Fruit fly (Drosophila melanogaster) whole organism, wandering third instar larva: ENCODE data around the gene CG12713.

ENCODE experiments used
- Abd-B ChIP-seq: fragments of >200 bp; optimal IDR thresholded peaks from 2 replicates; lab custom pipeline; 2017; ENCODE audit warnings: missing biosample characterization, missing genetic modification characterization
- CG32264 ChIP-seq: fragments of 200-800 bp; sonication (Bioruptor generic); optimal IDR thresholded peaks from 2 replicates; lab custom pipeline; 2016; ENCODE audit warnings: missing biosample characterization, missing genetic modification characterization
- CG9705 ChIP-seq: fragments of 200-800 bp; sonication (Bioruptor generic); optimal IDR thresholded peaks from 2 replicates; lab custom pipeline; 2018; ENCODE audit warnings: missing biosample characterization, mild to moderate bottlenecking, missing genetic modification characterization
- CrebA ChIP-seq: fragments of 200-800 bp; sonication (Bioruptor generic); optimal IDR thresholded peaks from 2 replicates; lab custom pipeline; 2016; ENCODE audit warnings: missing biosample characterization, mild to moderate bottlenecking, missing genetic modification characterization, borderline replicate concordance
- Dfd ChIP-seq: fragments of >200 bp; optimal IDR thresholded peaks from 2 replicates; lab custom pipeline; 2017; ENCODE audit warnings: missing biosample characterization, missing genetic modification characterization
- Dif ChIP-seq: fragments of 200-275, 200-300 bp; sonication (Bioruptor generic); optimal IDR thresholded peaks from 2 replicates; lab custom pipeline; 2018; ENCODE audit warnings: missing biosample characterization, missing genetic modification characterization; ENCODE audit not compliant: partially characterized antibody
- GATAd ChIP-seq: sonication (Bioruptor generic); optimal IDR thresholded peaks from 2 replicates; lab custom pipeline; 2016; ENCODE audit warnings: missing biosample characterization, missing genetic modification characterization
- HLH106 ChIP-seq: fragments of 200-800 bp; optimal IDR thresholded peaks from 3 replicates; lab custom pipeline; 2019; ENCODE audit warnings: missing biosample characterization, mild to moderate bottlenecking, missing genetic modification characterization, moderate library complexity
- Hnf4 ChIP-seq: fragments of 200-800 bp; sonication (Bioruptor generic); optimal IDR thresholded peaks from 2 replicates; lab custom pipeline; 2016; ENCODE audit warnings: missing biosample characterization, mild to moderate bottlenecking, missing genetic modification characterization
- Hr78 ChIP-seq: fragments of >200 bp; optimal IDR thresholded peaks from 2 replicates; lab custom pipeline; 2017; ENCODE audit warnings: missing biosample characterization, missing genetic modification characterization
- Hr83 ChIP-seq: fragments of 200-300 bp; sonication (Bioruptor generic); optimal IDR thresholded peaks from 2 replicates; lab custom pipeline; 2016; ENCODE audit warnings: missing biosample characterization, mild to moderate bottlenecking, missing genetic modification characterization, moderate library complexity; ENCODE audit not compliant: poor library complexity, severe bottlenecking
- Jra ChIP-seq: sonication (Bioruptor generic); optimal IDR thresholded peaks from 2 replicates; lab custom pipeline; 2016; ENCODE audit warnings: missing biosample characterization, missing genetic modification characterization
- Myc ChIP-seq: fragments of >200 bp; optimal IDR thresholded peaks from 2 replicates; lab custom pipeline; 2017
- N ChIP-seq: fragments of >200 bp; optimal IDR thresholded peaks from 2 replicates; lab custom pipeline; 2018; ENCODE audit warnings: missing biosample characterization, missing external identifiers, missing genetic modification characterization
- OdsH ChIP-seq: fragments of 200-800 bp; sonication (Bioruptor generic); optimal IDR thresholded peaks from 2 replicates; lab custom pipeline; 2016; ENCODE audit warnings: missing biosample characterization, mild to moderate bottlenecking, missing genetic modification characterization
- Rel ChIP-seq, 2 experiments: fragments of 200-800 bp; sonication (Bioruptor generic) in 1 of 2; optimal IDR thresholded peaks; 2 replicates in 1 of 2; 3 replicates in 1 of 2; lab custom pipeline; 2016 to 2019; ENCODE audit warnings: mild to moderate bottlenecking in 2 of 2, missing biosample characterization in 2 of 2, missing genetic modification characterization in 2 of 2, moderate library complexity in 1 of 2
- Sp1 ChIP-seq: fragments of 200-800 bp; sonication (Bioruptor generic); optimal IDR thresholded peaks from 3 replicates; lab custom pipeline; 2019; ENCODE audit warnings: missing biosample characterization, mild to moderate bottlenecking, missing genetic modification characterization, moderate library complexity
- Vsx2 ChIP-seq: fragments of 200-300, 225-300 bp; sonication (Bioruptor generic); optimal IDR thresholded peaks from 2 replicates; lab custom pipeline; 2018; ENCODE audit warnings: missing biosample characterization, missing genetic modification characterization; ENCODE audit not compliant: partially characterized antibody
- br ChIP-seq: fragments of 200-800 bp; sonication (Bioruptor generic); optimal IDR thresholded peaks from 2 replicates; lab custom pipeline; 2016; ENCODE audit warnings: missing biosample characterization, missing genetic modification characterization
- brk ChIP-seq: fragments of 200-800 bp; sonication (Bioruptor generic); optimal IDR thresholded peaks from 2 replicates; lab custom pipeline; 2016; ENCODE audit warnings: missing biosample characterization, mild to moderate bottlenecking, missing genetic modification characterization
- dl ChIP-seq, 2 experiments: fragments of 175-275, 200-275 bp in 1 of 2; fragments of 200-275 bp in 1 of 2; sonication (Bioruptor generic); optimal IDR thresholded peaks; lab custom pipeline; 2018; ENCODE audit warnings: mild to moderate bottlenecking in 2 of 2, missing biosample characterization in 2 of 2, missing genetic modification characterization in 2 of 2, moderate library complexity in 2 of 2; ENCODE audit not compliant: partially characterized antibody in 2 of 2, insufficient read depth in 1 of 2
- dmrt93B ChIP-seq: fragments of 200-800 bp; sonication (Bioruptor generic); optimal IDR thresholded peaks from 2 replicates; lab custom pipeline; 2018; ENCODE audit warnings: missing biosample characterization, mild to moderate bottlenecking, missing genetic modification characterization
- ey ChIP-seq: fragments of 200-800 bp; sonication (Bioruptor generic); optimal IDR thresholded peaks from 2 replicates; lab custom pipeline; 2016; ENCODE audit warnings: missing biosample characterization, missing genetic modification characterization
- fru ChIP-seq: fragments of 200-800 bp; sonication (Bioruptor generic); optimal IDR thresholded peaks from 3 replicates; lab custom pipeline; 2016; ENCODE audit warnings: missing biosample characterization, mild to moderate bottlenecking, missing genetic modification characterization
- h ChIP-seq: fragments of 200-800 bp; sonication (Bioruptor generic); optimal IDR thresholded peaks from 3 replicates; lab custom pipeline; 2016; ENCODE audit warnings: missing biosample characterization, mild to moderate bottlenecking, missing genetic modification characterization
- jim ChIP-seq: fragments of 175-275, 200-325 bp; sonication (Bioruptor generic); optimal IDR thresholded peaks from 2 replicates; lab custom pipeline; 2016; ENCODE audit warnings: missing biosample characterization, mild to moderate bottlenecking, missing genetic modification characterization
- lola ChIP-seq: fragments of >200 bp; optimal IDR thresholded peaks from 2 replicates; lab custom pipeline; 2017; ENCODE audit warnings: missing biosample characterization, missing genetic modification characterization
- pan ChIP-seq: fragments of >200 bp; optimal IDR thresholded peaks from 2 replicates; lab custom pipeline; 2017
- psq ChIP-seq: fragments of 200-800 bp; sonication (Bioruptor generic); optimal IDR thresholded peaks from 3 replicates; lab custom pipeline; 2017; ENCODE audit warnings: missing biosample characterization, mild to moderate bottlenecking, missing genetic modification characterization, moderate library complexity
- rgr ChIP-seq: fragments of 200-800 bp; sonication (Bioruptor generic); optimal IDR thresholded peaks from 3 replicates; lab custom pipeline; 2016; ENCODE audit warnings: missing biosample characterization, mild to moderate bottlenecking, missing genetic modification characterization
- sage ChIP-seq: fragments of 200-800 bp; sonication (Bioruptor generic); optimal IDR thresholded peaks from 2 replicates; lab custom pipeline; 2016; ENCODE audit warnings: missing biosample characterization, mild to moderate bottlenecking, missing genetic modification characterization
- sv ChIP-seq: fragments of 200-800 bp; sonication (Bioruptor generic); optimal IDR thresholded peaks from 3 replicates; lab custom pipeline; 2016; ENCODE audit warnings: missing biosample characterization, missing genetic modification characterization
- tai ChIP-seq: sonication (Bioruptor generic); optimal IDR thresholded peaks from 2 replicates; lab custom pipeline; 2016; ENCODE audit warnings: missing biosample characterization, missing genetic modification characterization
- usp ChIP-seq: fragments of >200 bp; optimal IDR thresholded peaks from 2 replicates; lab custom pipeline; 2017; ENCODE audit warnings: missing biosample characterization, missing genetic modification characterization
- woc ChIP-seq: sonication (Bioruptor generic); optimal IDR thresholded peaks from 2 replicates; lab custom pipeline; 2016; ENCODE audit warnings: missing biosample characterization, mild to moderate bottlenecking, missing genetic modification characterization

The CG12713 gene

DNA sequence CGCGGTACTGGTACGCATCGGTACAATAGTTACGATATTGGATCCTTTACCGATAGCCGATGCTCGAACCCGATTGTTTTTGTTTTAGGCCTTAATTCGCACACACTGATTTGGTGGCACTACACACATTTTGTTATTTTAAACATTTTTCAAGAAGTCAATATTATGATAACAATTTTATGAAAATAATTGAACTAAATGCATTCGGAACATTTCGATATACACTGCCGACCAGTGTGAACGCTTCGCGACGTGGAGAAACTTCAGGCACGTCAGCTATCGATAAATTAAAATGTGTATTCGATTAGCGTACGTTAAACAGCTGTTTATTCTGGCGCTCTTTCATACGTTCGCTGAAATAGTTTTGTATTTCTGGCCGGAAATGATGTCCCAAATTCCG lies at the start of gene CG12713:
Gene CG12713 (plus strand): TSS at position 319 of the 400 bp plus-strand sequence.
- TF ChIP-seq CG32264 (GFP tag; lab: Kevin White, UChicago) (no peak), h (GFP tag; lab: Kevin White, UChicago) (peak; percentile 19), Vsx2 (GFP tag; lab: Kevin White, UChicago) (no peak), jim (GFP tag; lab: Kevin White, UChicago) (no peak), pan (lab: Kevin White, UChicago) (no peak), CG9705 (no peak), fru (GFP tag; lab: Kevin White, UChicago) (no peak), woc (GFP tag; lab: Kevin White, UChicago) (peak; percentile 44), lola (GFP tag; lab: Kevin White, UChicago) (no peak), Jra (GFP tag; lab: Kevin White, UChicago) (no peak), rgr (GFP tag; lab: Kevin White, UChicago) (no peak), tai (GFP tag; lab: Kevin White, UChicago) (peak; percentile 21), Hnf4 (GFP tag; lab: Kevin White, UChicago) (peak; percentile 26), Myc (lab: Kevin White, UChicago) (peak; percentile 91), Hr83 (no peak), Dif (GFP tag; lab: Kevin White, UChicago) (no peak), usp (no peak), Hr78 (GFP tag; lab: Kevin White, UChicago) (no peak), Abd-B (GFP tag; lab: Kevin White, UChicago) (no peak), N (no peak), sage (GFP tag; lab: Kevin White, UChicago) (no peak), HLH106 (tag; lab: Kevin White, UChicago) (no peak), dmrt93B (GFP tag; lab: Kevin White, UChicago) (no peak)

DNA sequence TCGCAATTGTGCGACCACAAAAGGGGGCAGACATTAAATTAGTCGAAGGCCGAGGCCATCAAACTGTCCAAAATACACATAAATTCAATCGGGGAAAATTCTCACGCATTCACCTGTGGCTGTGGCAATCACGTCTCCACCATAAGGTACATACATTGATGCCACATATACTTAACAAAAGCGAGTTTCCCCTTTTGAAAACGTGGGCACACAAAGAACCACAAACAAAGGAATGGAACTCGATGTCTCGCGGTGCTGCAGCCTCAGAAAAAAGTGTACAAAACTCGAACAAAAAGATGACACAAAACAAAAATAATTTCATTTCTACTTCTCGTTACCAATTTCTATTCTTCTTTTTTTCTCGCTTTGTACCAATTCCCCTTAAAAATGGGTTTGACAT lies 46.9 kb upstream of the CG12713 start:
- TF ChIP-seq br (GFP tag; lab: Kevin White, UChicago), result no peak
- no peak for TF ChIP-seq GATAd (GFP tag; lab: Kevin White, UChicago)
- TF ChIP-seq Jra (GFP tag; lab: Kevin White, UChicago), result no peak
- no peak for TF ChIP-seq psq (GFP tag; lab: Kevin White, UChicago)
- no peak for TF ChIP-seq brk
- no peak for TF ChIP-seq sv (GFP tag; lab: Kevin White, UChicago)
- TF ChIP-seq Hr78 (GFP tag; lab: Kevin White, UChicago), result no peak
- no peak for TF ChIP-seq jim (GFP tag; lab: Kevin White, UChicago)
- no peak for TF ChIP-seq Hr83
- TF ChIP-seq Hnf4 (GFP tag; lab: Kevin White, UChicago), result no peak
- TF ChIP-seq Dfd (GFP tag; lab: Kevin White, UChicago), result no peak
- no peak for TF ChIP-seq dmrt93B (GFP tag; lab: Kevin White, UChicago)
- no peak for TF ChIP-seq fru (GFP tag; lab: Kevin White, UChicago)

DNA sequence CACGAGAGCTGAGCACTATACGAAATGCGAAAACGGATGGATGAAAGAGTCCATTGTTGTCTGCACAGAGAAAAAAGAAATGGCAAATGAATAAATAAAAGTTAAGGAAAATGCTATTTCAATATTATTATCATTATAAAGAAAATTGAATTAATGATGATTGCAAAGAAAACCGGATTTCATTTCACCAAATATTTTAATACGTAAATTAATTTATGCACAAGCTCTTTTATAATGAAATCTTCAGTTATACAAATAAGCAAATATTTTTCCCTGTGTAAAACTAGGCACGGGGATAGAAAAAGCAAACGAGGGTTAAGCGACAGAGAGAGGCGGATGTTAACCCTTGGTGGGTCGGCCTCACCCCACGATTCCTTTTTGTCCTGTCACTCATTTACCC lies 44.9 kb upstream of the CG12713 start:
- TF ChIP-seq ey (no peak), Rel (GFP tag; optimal IDR thresholded peaks at IDR 0.05; lab: Kevin White, UChicago) (no peak), Rel (tag; optimal IDR thresholded peaks at IDR 0.05; lab: Kevin White, UChicago) (no peak), Jra (GFP tag; lab: Kevin White, UChicago) (no peak)
- TF ChIP-seq, all 38 proteins: peak for 0

DNA sequence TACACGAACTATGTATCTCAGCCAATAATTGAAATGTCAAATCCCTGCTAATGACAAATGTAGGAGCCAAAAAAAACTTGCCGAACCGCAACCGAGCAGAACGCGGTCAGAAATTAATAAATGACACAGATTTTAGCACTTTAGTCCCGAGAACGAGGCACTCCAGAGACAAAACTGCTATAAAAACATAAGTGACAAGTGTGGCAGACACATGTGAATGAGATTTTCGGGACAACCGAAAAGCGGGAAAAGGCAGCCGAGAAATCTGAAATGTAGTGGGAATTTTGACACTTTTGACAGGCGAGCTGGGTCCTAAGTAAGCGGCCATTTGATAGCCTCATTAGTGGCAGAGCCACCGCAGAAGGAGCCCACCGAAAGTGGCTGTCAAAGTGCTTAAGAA lies 41.2 kb upstream of the CG12713 start:
- TF ChIP-seq Dif (GFP tag; lab: Kevin White, UChicago) (no peak), pan (lab: Kevin White, UChicago) (no peak)
- TF ChIP-seq, all 38 proteins: peak for 0

DNA sequence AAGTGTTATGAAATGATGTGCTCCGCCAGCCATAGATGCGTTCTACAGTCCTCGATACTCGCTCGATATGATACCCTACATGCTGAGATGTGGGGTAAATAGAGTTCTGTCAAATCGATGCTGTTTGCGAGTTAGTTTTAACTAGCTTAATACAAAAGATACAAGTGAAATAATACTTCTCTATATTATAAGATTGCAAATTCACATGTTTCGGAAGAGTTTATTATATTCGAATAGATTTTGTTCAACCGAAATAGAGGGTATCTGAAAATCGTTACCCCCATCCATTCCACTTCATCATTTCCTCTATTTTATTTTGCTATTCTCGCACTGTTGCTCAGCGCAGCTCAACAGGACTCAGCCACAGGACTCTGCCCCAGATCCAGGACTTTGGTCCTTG lies 38.0 kb upstream of the CG12713 start:
- TF ChIP-seq fru (GFP tag; lab: Kevin White, UChicago) (no peak), Hr78 (GFP tag; lab: Kevin White, UChicago) (no peak), HLH106 (tag; lab: Kevin White, UChicago) (no peak), CG32264 (GFP tag; lab: Kevin White, UChicago) (no peak), OdsH (GFP tag; lab: Kevin White, UChicago) (no peak), tai (GFP tag; lab: Kevin White, UChicago) (no peak), Dfd (GFP tag; lab: Kevin White, UChicago) (no peak), Sp1 (GFP tag; lab: Kevin White, UChicago) (no peak), CG9705 (no peak), ey (no peak), usp (no peak), dmrt93B (GFP tag; lab: Kevin White, UChicago) (no peak), dl (GFP tag; optimal IDR thresholded peaks at IDR 0.05; lab: Kevin White, UChicago; ENCODE audit: insufficient read depth in 1 of 2, partially characterized antibody in 2 of 2) (no peak), psq (GFP tag; lab: Kevin White, UChicago) (no peak), Myc (lab: Kevin White, UChicago) (no peak), rgr (GFP tag; lab: Kevin White, UChicago) (no peak), CrebA (GFP tag; lab: Kevin White, UChicago) (no peak)
- TF ChIP-seq, all 38 proteins: peak for 0
